Worm (Caenorhabditis elegans) whole organism, young adult: ENCODE data around the gene F46B3.15.

Experiments used
- B0261.1 ChIP-seq: sonication (generic microtip); optimal IDR thresholded peaks from 2 replicates; lab custom pipeline; 2016; ENCODE audit warnings: mild to moderate bottlenecking, missing genetic modification characterization, moderate library complexity, missing compliant biosample characterization
- Y53F4B.3 ChIP-seq: fragments of 200-800 bp; sonication (Bioruptor generic); IDR thresholded peaks from 2 replicates; pipeline ENCODE4 v1.3.6; 2022; ENCODE audit warnings: missing genetic modification reagents, missing genetic modification characterization, missing compliant biosample characterization
- athp-1 ChIP-seq: sonication (generic microtip); optimal IDR thresholded peaks from 2 replicates; lab custom pipeline; 2017; ENCODE audit warnings: mild to moderate bottlenecking, missing genetic modification characterization, missing compliant biosample characterization
- hlh-26 ChIP-seq: fragments of 200-800 bp; sonication (Bioruptor generic); conservative IDR thresholded peaks from 2 replicates; pipeline ENCODE4 v1.3.6; 2022; ENCODE audit warnings: missing genetic modification reagents, missing genetic modification characterization, missing compliant biosample characterization
- hsf-1 ChIP-seq: fragments of 200-800 bp; sonication (Bioruptor generic); IDR thresholded peaks from 2 replicates; pipeline ENCODE4 v1.3.6; 2022; ENCODE audit warnings: missing genetic modification reagents, missing genetic modification characterization, missing compliant biosample characterization
- lin-35 ChIP-seq, 3 experiments: fragments of 150-350 bp in 2 of 3; sonication (generic microtip) in 1 of 3; optimal IDR thresholded peaks; 2 replicates each; lab custom pipeline; 2014 to 2018; ENCODE audit warnings: missing biosample characterization in 3 of 3, missing genetic modification characterization in 3 of 3, missing genetic modification reagents in 3 of 3
- nfya-1 ChIP-seq: sonication (generic microtip); optimal IDR thresholded peaks from 2 replicates; lab custom pipeline; 2017; ENCODE audit warnings: antibody characterized with exemption, missing compliant biosample characterization, missing genetic modification characterization, borderline replicate concordance; ENCODE audit not compliant: insufficient read depth
- snpc-4 ChIP-seq, 5 experiments: fragments of 150-350 bp in 1 of 5; sonication (generic microtip) in 4 of 5; optimal IDR thresholded peaks; 2 replicates each; lab custom pipeline; 2014 to 2018; ENCODE audit warnings: missing genetic modification characterization in 5 of 5, missing biosample characterization in 3 of 5, antibody characterized with exemption in 2 of 5, mild to moderate bottlenecking in 2 of 5, missing compliant biosample characterization in 2 of 5, missing genotype in 2 of 5, moderate library complexity in 2 of 5, missing genetic modification reagents in 1 of 5
- tbp1 ChIP-seq: fragments of 200-800 bp; sonication (Bioruptor generic); optimal IDR thresholded peaks from 2 replicates; lab custom pipeline; 2018; ENCODE audit warnings: mild to moderate bottlenecking, missing genetic modification characterization, missing compliant biosample characterization
- unc-130 ChIP-seq: sonication (generic microtip); optimal IDR thresholded peaks from 2 replicates; lab custom pipeline; 2016; ENCODE audit warnings: missing genetic modification reagents, missing genetic modification characterization, missing compliant biosample characterization

- no peak for TF ChIP-seq snpc-4 (GFP tag; optimal IDR thresholded peaks at IDR 0.05; lab: Kevin White, UChicago)
- TF ChIP-seq snpc-4 (tag; optimal IDR thresholded peaks at IDR 0.05; lab: Kevin White, UChicago), result no peak
- no peak for TF ChIP-seq Y53F4B.3
- TF ChIP-seq hlh-26 (GFP tag; lab: Robert Waterston, UW), result no peak
- TF ChIP-seq athp-1 (tag; lab: Kevin White, UChicago), result no peak
- no peak for TF ChIP-seq nfya-1 (tag; lab: Kevin White, UChicago)
- TF ChIP-seq unc-130 (GFP tag; lab: Kevin White, UChicago), result no peak
- no peak for TF ChIP-seq tbp1
- no peak for TF ChIP-seq B0261.1 (tag; lab: Kevin White, UChicago)
- no peak for TF ChIP-seq hsf-1 (GFP tag; lab: Robert Waterston, UW)
- no peak for TF ChIP-seq lin-35 (GFP tag; optimal IDR thresholded peaks at IDR 0.05; lab: Kevin White, UChicago)
Observed at ce11 chrV:20603014-20603413, 30.5 kb downstream of the F46B3.15 start, which contains the start of gene ttr-11.
